Fruit fly (Drosophila melanogaster) S2 (cell line): ENCODE measurements around the gene CG43448.

Source experiments
- CG8478 ChIP-seq: fragments of >200 bp; optimal IDR thresholded peaks from 2 replicates; lab custom pipeline; 2018
- CTCF ChIP-seq, 2 experiments: fragments of >200 bp; optimal IDR thresholded peaks; 2 replicates each; lab custom pipeline; 2018

CG43448 gene

DNA sequence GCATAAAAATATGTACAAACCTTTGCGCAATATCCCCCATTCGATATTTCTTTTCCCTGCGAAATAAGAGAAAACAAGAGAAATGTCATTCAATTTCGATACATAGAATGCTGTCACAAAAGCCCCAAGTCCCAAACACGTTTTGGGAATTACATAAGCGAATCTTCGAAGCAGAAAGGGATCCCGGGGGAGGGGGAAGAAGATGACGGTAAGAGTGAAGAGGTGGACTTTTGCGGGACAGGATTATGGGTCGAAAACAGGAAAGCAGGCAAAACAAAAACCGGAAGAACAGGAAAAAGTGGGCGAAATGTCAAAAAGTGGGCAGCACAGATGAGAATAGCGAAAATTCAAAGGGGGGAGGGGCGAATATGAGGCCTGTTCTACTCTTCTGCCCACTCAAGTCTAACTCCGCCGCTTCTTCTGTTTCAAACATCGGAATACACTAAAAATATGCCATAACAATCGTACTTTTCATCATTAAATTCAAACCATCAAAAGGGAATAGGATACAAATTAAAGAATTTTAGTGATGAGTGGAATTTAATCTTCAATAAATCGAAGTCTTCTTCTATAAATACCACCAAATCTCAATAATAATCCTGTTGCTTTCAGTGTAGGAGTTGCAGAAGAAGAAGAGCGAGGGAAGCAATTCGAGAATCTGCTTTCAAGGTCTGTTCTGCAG is 34.8 kb upstream of the CG43448 start:
- no peak for TF ChIP-seq CG8478 (lab: Kevin White, UChicago)
- no peak for TF ChIP-seq CTCF (optimal IDR thresholded peaks at IDR 0.05; lab: Kevin White, UChicago)

DNA sequence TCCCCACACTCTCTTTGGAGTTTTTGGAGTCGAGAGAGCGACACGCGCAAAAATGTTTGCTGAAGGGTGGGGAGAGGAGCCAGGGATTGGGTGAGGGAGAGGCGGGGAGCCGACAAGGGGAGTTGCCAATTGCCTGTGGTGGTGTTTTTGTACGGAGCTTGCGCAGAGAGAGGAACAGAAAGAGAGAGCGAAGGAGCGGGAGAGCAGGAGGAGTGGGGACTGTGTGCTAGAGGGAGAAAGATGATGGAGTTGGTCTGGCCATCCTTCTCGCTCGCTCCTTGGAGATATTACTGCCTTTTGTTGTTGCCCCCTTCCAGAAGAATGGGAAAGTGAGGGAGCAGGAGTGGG is 33.6 kb upstream of the CG43448 start:
- TF ChIP-seq CG8478 (lab: Kevin White, UChicago), result no peak
- no peak for TF ChIP-seq CTCF (optimal IDR thresholded peaks at IDR 0.05; lab: Kevin White, UChicago)

DNA sequence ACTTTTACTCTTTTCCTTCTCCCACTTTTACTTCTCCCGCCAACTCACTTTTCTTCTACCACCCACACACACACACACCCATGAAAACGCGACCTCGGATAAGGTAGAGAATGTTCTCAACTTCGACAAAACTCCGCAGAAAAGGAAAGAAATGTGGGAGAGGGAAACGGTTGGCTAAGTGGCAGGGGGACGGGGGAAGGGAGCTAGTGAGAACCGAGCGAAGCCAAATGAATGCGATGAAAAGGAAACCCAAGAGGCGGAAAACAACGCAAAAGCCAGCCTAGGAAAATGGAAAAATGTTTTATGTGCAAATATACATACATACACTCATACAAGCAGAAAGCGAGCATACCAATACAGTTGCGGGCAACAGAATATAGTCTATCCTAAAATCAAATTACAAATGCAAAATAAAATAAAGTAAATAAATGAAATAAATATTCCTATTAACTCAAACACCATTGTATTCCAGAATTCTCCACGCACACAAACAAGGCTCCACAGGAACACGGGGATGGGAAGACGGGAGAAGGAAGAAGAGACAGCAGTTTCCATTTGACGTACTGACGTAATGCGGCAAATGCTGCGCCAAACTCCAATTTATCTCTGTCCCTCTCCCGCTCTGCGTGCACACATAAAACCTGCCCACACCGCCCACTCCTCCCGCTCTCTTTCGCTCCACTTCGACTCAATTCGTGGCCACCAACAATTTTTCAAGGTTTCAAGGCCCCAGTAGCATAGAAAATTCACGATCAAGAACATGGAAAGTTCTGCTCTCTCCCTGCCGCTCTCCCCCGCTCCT is 33.0 kb upstream of the CG43448 start:
- TF ChIP-seq CTCF (optimal IDR thresholded peaks at IDR 0.05; lab: Kevin White, UChicago), result no peak
- no peak for TF ChIP-seq CG8478 (lab: Kevin White, UChicago)

dm6 chr3R:30268733-30269132 is 31.2 kb upstream of the CG43448 start:
- TF ChIP-seq CTCF (optimal IDR thresholded peaks at IDR 0.05; lab: Kevin White, UChicago) (no peak), CG8478 (lab: Kevin White, UChicago) (no peak)

- TF ChIP-seq CTCF (optimal IDR thresholded peaks at IDR 0.05; lab: Kevin White, UChicago) (no peak), CG8478 (lab: Kevin White, UChicago) (no peak)
These were observed 27.9 kb upstream of the CG43448 start for dm6 chr3R:30265420-30265819.

DNA sequence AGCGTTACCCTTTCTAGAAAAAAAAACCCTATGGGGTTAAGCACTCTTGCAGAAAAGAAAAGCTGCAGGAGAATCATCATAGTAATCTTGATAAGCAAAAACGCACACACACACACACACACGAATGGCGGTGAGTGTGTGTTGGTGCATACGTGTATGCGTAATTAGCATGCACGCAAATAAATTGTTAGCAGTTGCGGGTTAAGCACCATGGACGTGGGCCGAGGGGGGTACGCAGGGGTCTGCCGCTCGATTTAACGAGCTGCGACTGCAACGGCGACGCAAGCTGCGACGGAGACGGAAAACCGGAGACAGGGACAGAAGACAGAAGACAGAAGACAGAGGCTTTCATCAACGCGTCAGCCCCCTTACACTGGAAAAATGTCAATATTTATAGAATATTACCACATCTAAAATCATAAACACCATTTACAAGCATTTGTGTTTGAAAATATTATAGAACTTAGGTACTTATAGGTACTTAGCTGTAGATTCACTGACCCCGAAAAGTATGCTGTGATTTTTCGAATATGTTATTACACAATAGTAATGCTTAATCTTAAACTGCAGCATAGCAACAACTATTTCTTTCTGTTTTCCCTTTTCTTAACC is 27.2 kb upstream of the CG43448 start:
- TF ChIP-seq CTCF (optimal IDR thresholded peaks at IDR 0.05; lab: Kevin White, UChicago) (no peak), CG8478 (lab: Kevin White, UChicago) (no peak)

DNA sequence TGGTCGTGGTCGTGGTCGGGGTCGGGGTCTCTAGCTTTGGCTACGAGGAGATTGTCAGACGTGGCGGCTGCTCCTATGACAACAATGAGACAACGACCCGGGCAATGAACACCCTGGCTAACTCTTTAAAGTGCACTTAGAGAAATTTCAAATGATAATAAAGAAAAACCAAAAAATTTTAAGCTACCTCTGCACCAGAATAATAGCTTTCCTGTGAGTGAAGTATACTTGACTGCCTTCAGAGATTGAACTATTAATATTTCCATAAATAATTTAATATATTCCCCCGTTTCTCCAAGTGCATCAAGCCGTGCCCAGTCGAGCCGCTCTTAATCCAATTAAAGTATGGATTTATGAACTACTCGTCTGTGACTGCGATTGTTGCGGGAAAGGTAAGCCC is 26.2 kb upstream of the CG43448 start:
- TF ChIP-seq CG8478 (lab: Kevin White, UChicago) (no peak), CTCF (optimal IDR thresholded peaks at IDR 0.05; lab: Kevin White, UChicago) (no peak)

- TF ChIP-seq CG8478 (lab: Kevin White, UChicago), result no peak
- TF ChIP-seq CTCF (optimal IDR thresholded peaks at IDR 0.05; lab: Kevin White, UChicago), result no peak
These were observed 24.3 kb upstream of the CG43448 start for dm6 chr3R:30261838-30262237.

DNA sequence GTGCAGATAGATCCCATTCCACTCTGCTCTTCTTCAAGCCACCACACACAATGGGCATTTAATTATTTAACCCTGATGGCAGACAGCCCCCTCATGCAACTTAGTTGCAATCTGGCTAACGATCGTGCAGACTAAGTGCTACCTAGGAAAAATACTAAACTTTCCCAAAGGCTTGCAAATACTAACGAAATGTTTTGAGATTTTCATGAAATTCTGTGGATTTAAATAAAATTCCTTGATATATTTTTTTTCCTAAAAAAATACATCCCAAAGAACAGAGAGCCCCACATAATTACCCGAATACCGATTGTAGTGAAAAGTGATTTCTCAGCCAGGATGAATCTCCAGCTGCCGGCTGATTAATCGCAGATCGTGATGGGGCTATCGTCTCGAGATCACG is 22.0 kb upstream of the CG43448 start:
- TF ChIP-seq CTCF (optimal IDR thresholded peaks at IDR 0.05; lab: Kevin White, UChicago) (no peak), CG8478 (lab: Kevin White, UChicago) (no peak)

dm6 chr3R:30258991-30259351 is 21.4 kb upstream of the CG43448 start:
- no peak for TF ChIP-seq CG8478 (lab: Kevin White, UChicago)
- no peak for TF ChIP-seq CTCF (optimal IDR thresholded peaks at IDR 0.05; lab: Kevin White, UChicago)

dm6 chr3R:30258298-30258990 is 20.9 kb upstream of the CG43448 start:
- no peak for TF ChIP-seq CTCF (optimal IDR thresholded peaks at IDR 0.05; lab: Kevin White, UChicago)
- no peak for TF ChIP-seq CG8478 (lab: Kevin White, UChicago)

dm6 chr3R:30257588-30257987 is 20.1 kb upstream of the CG43448 start:
- TF ChIP-seq CG8478 (lab: Kevin White, UChicago) (no peak), CTCF (optimal IDR thresholded peaks at IDR 0.05; lab: Kevin White, UChicago) (no peak)

dm6 chr3R:30256233-30256632 is 18.7 kb upstream of the CG43448 start:
- TF ChIP-seq CTCF (optimal IDR thresholded peaks at IDR 0.05; lab: Kevin White, UChicago), result no peak
- no peak for TF ChIP-seq CG8478 (lab: Kevin White, UChicago)

DNA sequence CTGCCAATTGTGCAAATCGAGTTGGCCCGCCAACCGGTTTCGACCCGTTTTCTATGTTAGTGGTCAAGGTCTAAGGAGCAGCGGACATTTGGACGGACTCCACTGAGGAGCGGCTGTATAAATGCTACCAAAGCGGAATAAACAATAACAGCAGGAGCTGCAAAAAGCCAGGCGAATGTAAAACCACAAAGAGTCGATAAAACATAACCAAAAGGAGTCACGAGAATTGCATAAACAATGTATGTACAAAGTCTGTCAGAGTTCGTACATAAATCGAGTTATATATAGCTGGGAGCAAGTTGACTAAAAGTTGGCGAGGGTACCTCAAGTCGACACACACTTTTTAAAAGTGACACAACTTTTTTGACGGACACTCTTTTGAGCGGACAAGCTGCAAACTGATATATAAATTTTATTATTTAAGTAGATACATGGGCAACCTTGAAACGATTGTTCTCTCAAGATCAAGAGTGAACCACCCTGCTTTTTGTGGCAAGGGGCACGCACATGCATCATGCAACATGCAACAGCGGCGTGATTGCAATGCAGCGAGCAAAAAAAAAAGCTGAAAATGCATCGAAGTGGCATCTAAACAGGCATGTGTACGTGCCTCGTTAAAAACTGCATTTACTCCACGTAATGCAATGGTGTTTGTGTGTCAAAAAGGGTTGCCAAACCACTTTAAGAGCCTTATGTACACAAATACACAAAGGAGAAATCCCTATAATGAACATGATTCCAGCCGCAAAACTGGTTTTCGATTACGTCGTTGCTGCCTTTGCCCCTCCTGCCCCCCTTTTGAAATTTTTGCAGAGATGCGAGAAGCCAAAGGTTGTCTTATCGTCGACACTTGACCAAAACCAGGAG is 18.0 kb upstream of the CG43448 start:
- no peak for TF ChIP-seq CTCF (optimal IDR thresholded peaks at IDR 0.05; lab: Kevin White, UChicago)
- no peak for TF ChIP-seq CG8478 (lab: Kevin White, UChicago)
